Fruit fly (Drosophila melanogaster): Measurements from ENCODE around the gene CG34267.
A peak's percentile ranks its signal among the peaks of the same experiment; 100 is the strongest.

Gene CG34267

dm6 chr3L:539383-540088 is 39.3 kb upstream of the CG34267 start:
- no peak for TF ChIP-seq dac (GFP tag; optimal IDR thresholded peaks at IDR 0.05)
- no peak for TF ChIP-seq CG4318 (GFP tag; optimal IDR thresholded peaks at IDR 0.05)
- peak; percentile 43; the same call in 1 of the 3 replicates for TF ChIP-seq eg (GFP tag; IDR thresholded peaks at IDR 0.05)
- TF ChIP-seq CG15336 (GFP tag; IDR thresholded peaks at IDR 0.05), result peak; percentile 41; the same call in 1 of the 2 replicates
- TF ChIP-seq achi (GFP tag; optimal IDR thresholded peaks at IDR 0.05), result no peak
- TF ChIP-seq fkh (GFP tag; optimal IDR thresholded peaks at IDR 0.05), result no peak
- TF ChIP-seq Hr38 (GFP tag; optimal IDR thresholded peaks at IDR 0.05), result no peak
- no peak for TF ChIP-seq CG11902 (GFP tag; optimal IDR thresholded peaks at IDR 0.05)
- no peak for TF ChIP-seq CG3032 (tag; optimal IDR thresholded peaks at IDR 0.05)
- no peak for TF ChIP-seq cyc (GFP tag; optimal IDR thresholded peaks at IDR 0.05)
- no peak for TF ChIP-seq Eip93F (GFP tag; optimal IDR thresholded peaks at IDR 0.05)
- TF ChIP-seq ss (GFP tag; optimal IDR thresholded peaks at IDR 0.05), result peak; percentile 86 to 88
- no peak for TF ChIP-seq lz (GFP tag; optimal IDR thresholded peaks at IDR 0.05)
- no peak for TF ChIP-seq esn (GFP tag; optimal IDR thresholded peaks at IDR 0.05)
- TF ChIP-seq Sox14 (GFP tag; optimal IDR thresholded peaks at IDR 0.05), result peak; percentile 58
- no peak for TF ChIP-seq Hr39 (GFP tag; optimal IDR thresholded peaks at IDR 0.05)
- TF ChIP-seq spab (GFP tag; optimal IDR thresholded peaks at IDR 0.05), result peak; percentile 53
- TF ChIP-seq CG10669 (GFP tag; optimal IDR thresholded peaks at IDR 0.05), result peak; percentile 43
- TF ChIP-seq Ets96B (tag; optimal IDR thresholded peaks at IDR 0.05), result peak; percentile 22
- peak; percentile 89 for TF ChIP-seq CG6808 (GFP tag; optimal IDR thresholded peaks at IDR 0.05)
- no peak for TF ChIP-seq Ets21C (GFP tag; optimal IDR thresholded peaks at IDR 0.05)
- TF ChIP-seq CG6163 (GFP tag; IDR thresholded peaks at IDR 0.05), result peak; percentile 49; the same call in 2 of the 3 replicates
- no peak for TF ChIP-seq acj6 (GFP tag; optimal IDR thresholded peaks at IDR 0.05)
- TF ChIP-seq fd59A (GFP tag; optimal IDR thresholded peaks at IDR 0.05), result no peak
- 0 out of 2 replicates have a peak, but pooled peaks have one; percentile 27 for TF ChIP-seq CG11294 (GFP tag; IDR thresholded peaks at IDR 0.05)
- TF ChIP-seq CG34406 (GFP tag; optimal IDR thresholded peaks at IDR 0.05), result no peak
- no peak for TF ChIP-seq dsx (GFP tag; optimal IDR thresholded peaks at IDR 0.05; ENCODE audit: poor library complexity, severe bottlenecking)
- TF ChIP-seq Blimp-1 (GFP tag; optimal IDR thresholded peaks at IDR 0.05), result no peak
- no peak for TF ChIP-seq CG6854 (GFP tag; optimal IDR thresholded peaks at IDR 0.05)
- no peak for TF ChIP-seq topi (GFP tag; optimal IDR thresholded peaks at IDR 0.05)
- TF ChIP-seq Met (GFP tag; optimal IDR thresholded peaks at IDR 0.05), result no peak
- no peak for TF ChIP-seq Hr4 (GFP tag; optimal IDR thresholded peaks at IDR 0.05)
- TF ChIP-seq CG10631 (GFP tag; optimal IDR thresholded peaks at IDR 0.05), result no peak
- peak; percentile 80 for TF ChIP-seq vri (GFP tag; optimal IDR thresholded peaks at IDR 0.05)
- peak; percentile 79 for TF ChIP-seq CG9139 (GFP tag; optimal IDR thresholded peaks at IDR 0.05)
- TF ChIP-seq Lpt (GFP tag; optimal IDR thresholded peaks at IDR 0.05), result peak; percentile 22
- no peak for TF ChIP-seq fd85E (GFP tag; optimal IDR thresholded peaks at IDR 0.05)
- TF ChIP-seq Eip75B (GFP tag; optimal IDR thresholded peaks at IDR 0.05), result no peak
- TF ChIP-seq CG8119 (GFP tag; IDR thresholded peaks at IDR 0.05), result peak; percentile 57
- TF ChIP-seq CG3919 (GFP tag; optimal IDR thresholded peaks at IDR 0.05), result no peak
- no peak for TF ChIP-seq CG16779 (tag; optimal IDR thresholded peaks at IDR 0.05)
- no peak for TF ChIP-seq OdsH (GFP tag; optimal IDR thresholded peaks at IDR 0.05)
- TF ChIP-seq net (GFP tag; optimal IDR thresholded peaks at IDR 0.05), result peak; percentile 45
- no peak for TF ChIP-seq CG8632 (GFP tag; optimal IDR thresholded peaks at IDR 0.05)
- peak; percentile 80 for TF ChIP-seq CG6276 (GFP tag; optimal IDR thresholded peaks at IDR 0.05)
- TF ChIP-seq CG7368 (GFP tag; optimal IDR thresholded peaks at IDR 0.05), result no peak
- TF ChIP-seq CG6792 (GFP tag; optimal IDR thresholded peaks at IDR 0.05), result no peak
- TF ChIP-seq Sox102F (GFP tag; optimal IDR thresholded peaks at IDR 0.05), result no peak
- no peak for TF ChIP-seq pdm3 (GFP tag; optimal IDR thresholded peaks at IDR 0.05)
- TF ChIP-seq CG8319 (GFP tag; optimal IDR thresholded peaks at IDR 0.05), result no peak
- peak; percentile 88 for TF ChIP-seq Eip78C (GFP tag)

Data from whole organism, prepupa.